Fruit fly (Drosophila melanogaster) whole organism, prepupa: Measurements from ENCODE around the gene CG5863.

Experiments
- Ets21C ChIP-seq: fragments of 200-800 bp; sonication (Bioruptor generic); optimal IDR thresholded peaks from 3 replicates; lab custom pipeline; 2016; ENCODE audit warnings: missing biosample characterization, missing genetic modification characterization
- ss ChIP-seq, 2 experiments: fragments of 200-800 bp; sonication (Bioruptor generic); optimal IDR thresholded peaks; 2 replicates in 1 of 2; 3 replicates in 1 of 2; lab custom pipeline; 2017 to 2018; ENCODE audit warnings: mild to moderate bottlenecking in 2 of 2, missing biosample characterization in 2 of 2, missing genetic modification characterization in 2 of 2, moderate library complexity in 1 of 2

DNA sequence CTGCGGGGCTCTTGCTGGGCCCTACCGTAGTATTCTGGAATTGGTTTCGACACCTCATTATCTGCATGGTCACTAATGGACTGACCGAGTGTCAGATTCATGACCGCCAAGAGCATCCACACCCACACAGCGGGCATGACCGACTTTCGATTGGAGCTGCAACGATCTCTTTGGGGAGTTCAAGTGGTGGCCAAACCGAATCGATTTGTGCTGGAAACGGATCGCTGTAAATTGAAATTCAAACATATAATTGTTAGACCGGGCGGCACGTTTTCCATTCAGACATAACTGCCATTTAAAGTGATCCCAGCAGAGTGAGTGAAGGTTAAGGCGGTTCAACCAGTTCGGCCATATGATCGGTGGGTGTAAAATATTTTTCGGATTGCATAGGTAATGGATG lies 4.5 kb upstream of the CG5863 start, which contains the start of the genes CG42824 and CG42798:
- no peak for TF ChIP-seq Ets21C (GFP tag; lab: Kevin White, UChicago)
- TF ChIP-seq ss (GFP tag; optimal IDR thresholded peaks at IDR 0.05; lab: Kevin White, UChicago), result no peak
